Worm (Caenorhabditis elegans) whole organism, L4/young adult: ENCODE results near the gene C01B10.3.

Experiments used
- W03F9.2 ChIP-seq: fragments of 150-350 bp; optimal IDR thresholded peaks from 2 replicates; lab custom pipeline; 2014; ENCODE audit warnings: missing biosample characterization, missing genetic modification characterization
- dao-5 ChIP-seq: sonication (generic microtip); optimal IDR thresholded peaks from 2 replicates; lab custom pipeline; 2016; ENCODE audit warnings: missing genotype, missing genetic modification characterization, moderate library complexity, missing compliant biosample characterization
- him-1 ChIP-seq: sonication (generic microtip); optimal IDR thresholded peaks from 2 replicates; lab custom pipeline; 2016; ENCODE audit warnings: missing genotype, missing genetic modification reagents, missing genetic modification characterization, missing compliant biosample characterization

The C01B10.3 gene

ce11 chrIV:6575959-6576727 is 45.0 kb downstream of the C01B10.3 start:
- TF ChIP-seq dao-5 (tag; lab: Kevin White, UChicago) = no peak
- no peak for TF ChIP-seq him-1 (tag; lab: Kevin White, UChicago)
- TF ChIP-seq W03F9.2 (tag; lab: Kevin White, UChicago) = no peak

DNA sequence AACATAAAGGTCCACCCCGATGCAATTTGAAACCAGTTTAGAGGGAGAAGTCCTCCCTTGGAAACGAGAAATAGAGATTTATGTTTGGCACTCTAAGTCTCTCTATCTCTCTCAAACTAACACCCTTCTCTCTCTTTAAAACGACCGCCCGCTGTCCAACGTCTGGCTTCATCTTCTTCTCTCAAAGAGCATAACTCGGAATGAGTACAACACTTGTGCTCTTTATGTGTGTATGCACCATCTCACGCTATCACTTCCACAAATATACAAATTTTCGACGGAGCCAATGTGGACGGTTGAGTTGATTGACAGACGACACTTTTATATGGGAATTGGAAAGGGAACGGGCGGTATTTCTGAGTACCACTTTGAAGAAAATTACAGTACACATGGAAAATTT is 46.8 kb downstream of the C01B10.3 start:
- TF ChIP-seq him-1 (tag; lab: Kevin White, UChicago) (no peak), W03F9.2 (tag; lab: Kevin White, UChicago) (no peak), dao-5 (tag; lab: Kevin White, UChicago) (no peak)

DNA sequence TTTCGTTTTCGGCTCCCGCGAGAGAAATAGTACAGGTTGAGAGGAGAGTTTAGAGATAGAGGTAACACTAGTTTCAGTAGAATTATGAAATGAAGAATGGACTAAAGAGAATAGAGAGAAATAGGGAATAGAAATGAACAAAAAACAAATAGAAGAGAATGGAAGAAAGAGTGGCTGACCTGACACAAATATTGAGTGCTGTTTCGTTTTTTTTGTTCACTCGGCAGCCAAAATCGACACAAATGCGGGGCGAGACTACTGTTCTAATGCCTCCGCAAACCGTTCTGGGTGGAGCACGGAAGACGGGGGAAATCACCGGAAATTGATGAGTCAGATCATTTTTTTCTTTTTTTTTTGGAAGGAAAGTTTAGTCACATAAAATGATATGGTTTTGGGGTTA is 48.5 kb downstream of the C01B10.3 start:
- no peak for TF ChIP-seq dao-5 (tag; lab: Kevin White, UChicago)
- TF ChIP-seq him-1 (tag; lab: Kevin White, UChicago) = no peak
- TF ChIP-seq W03F9.2 (tag; lab: Kevin White, UChicago) = no peak

ce11 chrIV:6572238-6572637 is 48.9 kb downstream of the C01B10.3 start, which contains the start of gene bicd-1:
Gene bicd-1 (minus strand): TSS chrIV:6572338.
- TF ChIP-seq him-1 (tag; lab: Kevin White, UChicago) (no peak), W03F9.2 (tag; lab: Kevin White, UChicago) (no peak), dao-5 (tag; lab: Kevin White, UChicago) (no peak)
